Worm (Caenorhabditis elegans) whole organism, L4 larva: ENCODE measurements around the gene Y55B1AR.4.
A peak's percentile ranks its signal among the peaks of the same experiment; 100 is the strongest.

Source experiments
- ZK337.2 ChIP-seq: fragments of 200-800 bp; sonication (Bioruptor generic); IDR thresholded peaks from 2 replicates; pipeline ENCODE4 v1.3.6; 2022; ENCODE audit warnings: missing genetic modification reagents, missing genetic modification characterization, missing compliant biosample characterization
- aly-2 ChIP-seq: sonication (generic microtip); optimal IDR thresholded peaks from 2 replicates; lab custom pipeline; 2018; ENCODE audit warnings: missing biosample characterization, missing genetic modification characterization
- ceh-82 ChIP-seq: sonication (generic microtip); optimal IDR thresholded peaks from 2 replicates; lab custom pipeline; 2017; ENCODE audit warnings: missing biosample characterization, missing genetic modification characterization
- daf-8 ChIP-seq: fragments of 200-800 bp; sonication (Bioruptor generic); IDR thresholded peaks from 2 replicates; pipeline ENCODE4 v1.3.6; 2022; ENCODE audit warnings: missing genetic modification characterization, missing compliant biosample characterization
- fkh-10 ChIP-seq: fragments of 150-350 bp; optimal IDR thresholded peaks from 2 replicates; lab custom pipeline; 2014; ENCODE audit warnings: missing biosample characterization, missing genetic modification reagents, missing genetic modification characterization
- madf-9 ChIP-seq: fragments of 200-800 bp; sonication (Bioruptor generic); conservative IDR thresholded peaks from 2 replicates; pipeline ENCODE4 v1.3.6; 2022; ENCODE audit warnings: missing genetic modification reagents, missing genetic modification characterization, missing compliant biosample characterization
- mxl-2 ChIP-seq: fragments of 200-800 bp; sonication (Bioruptor generic); conservative IDR thresholded peaks from 2 replicates; pipeline ENCODE4 v1.3.6; 2022; ENCODE audit warnings: missing genetic modification reagents, missing genetic modification characterization, missing compliant biosample characterization
- nhr-10 ChIP-seq: fragments of 150-350 bp; optimal IDR thresholded peaks from 2 replicates; lab custom pipeline; 2014; ENCODE audit warnings: missing biosample characterization, missing genetic modification characterization
- nhr-237 ChIP-seq: sonication (generic microtip); optimal IDR thresholded peaks from 2 replicates; lab custom pipeline; 2017; ENCODE audit warnings: missing biosample characterization, missing genetic modification characterization
- nhr-76 ChIP-seq: fragments of 150-350 bp; optimal IDR thresholded peaks from 2 replicates; lab custom pipeline; 2014; ENCODE audit warnings: missing biosample characterization, missing genetic modification characterization
- skn-1 ChIP-seq: fragments of 150-350 bp; optimal IDR thresholded peaks from 2 replicates; lab custom pipeline; 2014; ENCODE audit warnings: missing biosample characterization, missing genetic modification characterization

DNA sequence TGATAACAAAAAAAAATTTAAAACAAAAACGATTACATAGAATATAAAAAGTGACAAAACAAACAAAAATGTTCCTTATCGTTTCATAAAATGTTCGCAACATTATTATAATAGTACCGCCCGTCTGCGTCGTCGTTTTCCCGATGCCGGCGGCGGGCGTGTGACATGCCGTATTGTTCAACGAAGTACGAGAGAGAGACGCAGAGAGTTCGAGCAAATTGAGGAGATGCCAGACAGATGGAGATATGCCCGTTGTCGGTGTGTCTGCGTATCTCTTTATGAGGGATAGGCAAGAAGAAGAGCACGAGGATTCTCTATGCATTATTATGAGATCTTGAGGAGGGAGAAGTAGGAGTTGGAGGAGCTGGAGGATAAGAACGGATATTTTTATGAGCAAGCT is 18.4 kb upstream of the Y55B1AR.4 start:
- TF ChIP-seq nhr-76 (tag; lab: Kevin White, UChicago) (no peak), ceh-82 (no peak), nhr-237 (no peak), madf-9 (GFP tag; lab: Robert Waterston, UW) (peak; percentile 58; the same call in 1 of the 2 replicates), mxl-2 (GFP tag; lab: Robert Waterston, UW) (no peak), skn-1 (tag; lab: Kevin White, UChicago) (no peak), aly-2 (no peak), fkh-10 (GFP tag; lab: Kevin White, UChicago) (peak; percentile 25), ZK337.2 (GFP tag; lab: Robert Waterston, UW) (no peak), daf-8 (GFP tag; lab: Robert Waterston, UW) (no peak), nhr-10 (tag; lab: Kevin White, UChicago) (no peak)
